Worm (Caenorhabditis elegans) whole organism, young adult: ENCODE data around the gene Y46G5A.15.

Source experiments
- B0019.2 ChIP-seq: fragments of 200-800 bp; sonication (Bioruptor generic); conservative IDR thresholded peaks from 2 replicates; pipeline ENCODE4 v1.3.6; 2022; ENCODE audit warnings: missing genetic modification reagents, missing genetic modification characterization, missing compliant biosample characterization
- B0035.1 ChIP-seq: sonication (generic microtip); optimal IDR thresholded peaks from 2 replicates; lab custom pipeline; 2016; ENCODE audit warnings: missing genetic modification characterization, mild to moderate bottlenecking, missing compliant biosample characterization, missing genotype, missing genetic modification reagents
- F33H1.4 ChIP-seq: fragments of 200-800 bp; sonication (Bioruptor generic); IDR thresholded peaks from 2 replicates; pipeline ENCODE4 v1.3.6; 2022; ENCODE audit warnings: missing genetic modification reagents, missing genetic modification characterization, missing compliant biosample characterization
- F37B4.10 ChIP-seq: fragments of 200-800 bp; sonication (Bioruptor generic); IDR thresholded peaks from 2 replicates; pipeline ENCODE4 v1.3.6; 2022; ENCODE audit warnings: missing genetic modification characterization, missing compliant biosample characterization
- F39B2.1 ChIP-seq: fragments of 200-800 bp; sonication (Bioruptor generic); IDR thresholded peaks from 2 replicates; pipeline ENCODE4 v1.3.6; 2022; ENCODE audit warnings: missing genetic modification reagents, missing genetic modification characterization, missing compliant biosample characterization
- F49E8.2 ChIP-seq: sonication (generic microtip); optimal IDR thresholded peaks from 3 replicates; lab custom pipeline; 2017; ENCODE audit warnings: missing genetic modification characterization, mild to moderate bottlenecking, missing compliant biosample characterization, antibody characterized with exemption, moderate library complexity; ENCODE audit not compliant: insufficient read depth
- F57C9.4 ChIP-seq: sonication (generic microtip); optimal IDR thresholded peaks from 2 replicates; lab custom pipeline; 2017; ENCODE audit warnings: mild to moderate bottlenecking, missing genetic modification characterization, missing compliant biosample characterization
- T07F8.4 ChIP-seq: sonication (generic microtip); optimal IDR thresholded peaks from 2 replicates; lab custom pipeline; 2016; ENCODE audit warnings: mild to moderate bottlenecking, missing genetic modification characterization, moderate library complexity, missing compliant biosample characterization
- Y53F4B.3 ChIP-seq: fragments of 200-800 bp; sonication (Bioruptor generic); IDR thresholded peaks from 2 replicates; pipeline ENCODE4 v1.3.6; 2022; ENCODE audit warnings: missing genetic modification reagents, missing genetic modification characterization, missing compliant biosample characterization
- Y56A3A.18 ChIP-seq: fragments of 200-800 bp; sonication (Bioruptor generic); IDR thresholded peaks from 2 replicates; pipeline ENCODE4 v1.3.6; 2022; ENCODE audit warnings: missing genetic modification reagents, missing genetic modification characterization, missing compliant biosample characterization
- Y67H2A.10 ChIP-seq: fragments of 200-800 bp; sonication (Bioruptor generic); conservative IDR thresholded peaks from 2 replicates; pipeline ENCODE4 v1.3.6; 2022; ENCODE audit warnings: missing genetic modification reagents, missing genetic modification characterization, missing compliant biosample characterization
- ama-1 ChIP-seq, 3 experiments: fragments of 150-350 bp in 1 of 3; sonication (generic microtip) in 2 of 3; optimal IDR thresholded peaks; 2 replicates each; lab custom pipeline; 2014 to 2018; ENCODE audit warnings: missing biosample characterization in 2 of 3, missing genetic modification characterization in 2 of 3, missing genetic modification reagents in 2 of 3
- aptf-3 ChIP-seq: fragments of 200-800 bp; sonication (Bioruptor generic); IDR thresholded peaks from 2 replicates; pipeline ENCODE4 v1.3.6; 2022; ENCODE audit warnings: missing genetic modification characterization, missing compliant biosample characterization
- athp-1 ChIP-seq: sonication (generic microtip); optimal IDR thresholded peaks from 2 replicates; lab custom pipeline; 2017; ENCODE audit warnings: mild to moderate bottlenecking, missing genetic modification characterization, missing compliant biosample characterization
- bed-1 ChIP-seq: fragments of 200-800 bp; sonication (Bioruptor generic); IDR thresholded peaks from 2 replicates; pipeline ENCODE4 v1.3.6; 2022; ENCODE audit warnings: missing genetic modification reagents, missing genetic modification characterization, missing compliant biosample characterization
- ccch-3 ChIP-seq: fragments of 200-800 bp; sonication (Bioruptor generic); optimal IDR thresholded peaks from 2 replicates; lab custom pipeline; 2018; ENCODE audit warnings: mild to moderate bottlenecking, missing genetic modification characterization, missing compliant biosample characterization
- ceh-79 ChIP-seq: sonication (generic microtip); optimal IDR thresholded peaks from 2 replicates; lab custom pipeline; 2017; ENCODE audit warnings: mild to moderate bottlenecking, missing genetic modification characterization, missing compliant biosample characterization
- ceh-91 ChIP-seq: fragments of 200-800 bp; sonication (Bioruptor generic); IDR thresholded peaks from 2 replicates; pipeline ENCODE4 v1.3.6; 2022; ENCODE audit warnings: missing genetic modification reagents, missing genetic modification characterization, missing compliant biosample characterization
- die-1 ChIP-seq: sonication (generic microtip); optimal IDR thresholded peaks from 2 replicates; lab custom pipeline; 2016; ENCODE audit warnings: missing genotype, mild to moderate bottlenecking, missing genetic modification characterization, missing compliant biosample characterization
- dox-1 ChIP-seq: fragments of 200-800 bp; sonication (Bioruptor generic); IDR thresholded peaks from 2 replicates; pipeline ENCODE4 v1.3.6; 2022; ENCODE audit warnings: missing genetic modification reagents, missing genetic modification characterization, missing compliant biosample characterization
- efl-1 ChIP-seq: fragments of 150-350 bp; optimal IDR thresholded peaks from 2 replicates; lab custom pipeline; 2014; ENCODE audit warnings: missing biosample characterization, missing genetic modification reagents, missing genetic modification characterization
- egrh-3 ChIP-seq: fragments of 200-800 bp; sonication (Bioruptor generic); IDR thresholded peaks from 2 replicates; pipeline ENCODE4 v1.3.6; 2022; ENCODE audit warnings: missing genetic modification reagents, missing genetic modification characterization, missing compliant biosample characterization
- ets-4 ChIP-seq: fragments of 200-800 bp; sonication (Bioruptor generic); optimal IDR thresholded peaks from 2 replicates; lab custom pipeline; 2018; ENCODE audit warnings: mild to moderate bottlenecking, missing genetic modification characterization, missing compliant biosample characterization
- fkh-3 ChIP-seq: sonication (generic microtip); optimal IDR thresholded peaks from 2 replicates; lab custom pipeline; 2016; ENCODE audit warnings: mild to moderate bottlenecking, missing genetic modification characterization, missing compliant biosample characterization
- gei-17 ChIP-seq: fragments of 200-800 bp; sonication (Bioruptor generic); optimal IDR thresholded peaks from 2 replicates; lab custom pipeline; 2018; ENCODE audit warnings: mild to moderate bottlenecking, missing genetic modification characterization, missing compliant biosample characterization
- hmg-20 ChIP-seq: fragments of 200-800 bp; sonication (Bioruptor generic); IDR thresholded peaks from 2 replicates; pipeline ENCODE4 v1.3.6; 2022; ENCODE audit warnings: missing genetic modification reagents, missing genetic modification characterization, missing compliant biosample characterization
- hsf-1 ChIP-seq: fragments of 200-800 bp; sonication (Bioruptor generic); IDR thresholded peaks from 2 replicates; pipeline ENCODE4 v1.3.6; 2022; ENCODE audit warnings: missing genetic modification reagents, missing genetic modification characterization, missing compliant biosample characterization
- let-526 ChIP-seq: fragments of 200-800 bp; sonication (Bioruptor generic); IDR thresholded peaks from 2 replicates; pipeline ENCODE4 v1.3.6; 2022; ENCODE audit warnings: missing genetic modification reagents, missing genetic modification characterization, missing compliant biosample characterization
- let-607 ChIP-seq, 2 experiments: fragments of 200-800 bp in 1 of 2; sonication (Bioruptor generic) in 1 of 2; sonication (generic microtip) in 1 of 2; optimal IDR thresholded peaks; 2 replicates each; lab custom pipeline; 2016 to 2018; ENCODE audit warnings: mild to moderate bottlenecking in 2 of 2, missing compliant biosample characterization in 2 of 2, missing genetic modification characterization in 2 of 2, moderate library complexity in 2 of 2, missing genotype in 1 of 2
- lir-1 ChIP-seq: fragments of 200-800 bp; sonication (Bioruptor generic); conservative IDR thresholded peaks from 2 replicates; pipeline ENCODE4 v1.3.6; 2022; ENCODE audit warnings: missing genetic modification reagents, missing genetic modification characterization, missing compliant biosample characterization
- madf-6 ChIP-seq: fragments of 200-800 bp; sonication (Bioruptor generic); IDR thresholded peaks from 2 replicates; pipeline ENCODE4 v1.3.6; 2022; ENCODE audit warnings: missing genetic modification reagents, missing genetic modification characterization, missing compliant biosample characterization
- mcd-1 ChIP-seq: fragments of 200-800 bp; sonication (Bioruptor generic); IDR thresholded peaks from 2 replicates; pipeline ENCODE4 v1.3.6; 2022; ENCODE audit warnings: missing genetic modification reagents, missing genetic modification characterization, missing compliant biosample characterization
- mel-28 ChIP-seq: sonication (generic microtip); optimal IDR thresholded peaks from 2 replicates; lab custom pipeline; 2016; ENCODE audit warnings: borderline replicate concordance, mild to moderate bottlenecking, missing genetic modification characterization, missing compliant biosample characterization
- mxl-1 ChIP-seq: sonication (generic microtip); optimal IDR thresholded peaks from 2 replicates; lab custom pipeline; 2016; ENCODE audit warnings: missing genetic modification characterization, missing compliant biosample characterization
- nfya-2 ChIP-seq: fragments of 200-800 bp; sonication (Bioruptor generic); IDR thresholded peaks from 2 replicates; pipeline ENCODE4 v1.3.6; 2022; ENCODE audit warnings: missing genetic modification reagents, missing genetic modification characterization, missing compliant biosample characterization
- nhr-120 ChIP-seq: fragments of 200-800 bp; sonication (Bioruptor generic); IDR thresholded peaks from 2 replicates; pipeline ENCODE4 v1.3.6; 2022; ENCODE audit warnings: missing genetic modification characterization, missing compliant biosample characterization
- nhr-90 ChIP-seq: sonication (generic microtip); optimal IDR thresholded peaks from 2 replicates; lab custom pipeline; 2016; ENCODE audit warnings: missing genotype, mild to moderate bottlenecking, missing genetic modification characterization, missing compliant biosample characterization
- pbrm-1 ChIP-seq: fragments of 200-800 bp; sonication (Bioruptor generic); IDR thresholded peaks from 2 replicates; pipeline ENCODE4 v1.3.6; 2022; ENCODE audit warnings: missing genetic modification reagents, missing genetic modification characterization, missing compliant biosample characterization
- snpc-1.3 ChIP-seq: sonication (generic microtip); optimal IDR thresholded peaks from 2 replicates; lab custom pipeline; 2017; ENCODE audit warnings: missing genetic modification characterization, mild to moderate bottlenecking, missing compliant biosample characterization, antibody characterized with exemption, moderate library complexity, missing genotype, missing genetic modification reagents; ENCODE audit not compliant: insufficient read depth
- snpc-3.4 ChIP-seq: sonication (generic microtip); optimal IDR thresholded peaks from 2 replicates; lab custom pipeline; 2017; ENCODE audit warnings: missing genetic modification characterization, mild to moderate bottlenecking, missing compliant biosample characterization, antibody characterized with exemption, moderate library complexity, missing genotype, missing genetic modification reagents
- somi-1 ChIP-seq: fragments of 200-800 bp; sonication (Bioruptor generic); optimal IDR thresholded peaks from 2 replicates; lab custom pipeline; 2018; ENCODE audit warnings: mild to moderate bottlenecking, missing genetic modification characterization, missing compliant biosample characterization
- tbx-9 ChIP-seq: sonication (generic microtip); optimal IDR thresholded peaks from 2 replicates; lab custom pipeline; 2016; ENCODE audit warnings: borderline replicate concordance, missing genetic modification characterization, inconsistent platforms, missing compliant biosample characterization
- unc-62 ChIP-seq: fragments of 150-350 bp; optimal IDR thresholded peaks from 2 replicates; lab custom pipeline; 2014; ENCODE audit warnings: missing biosample characterization, missing genetic modification reagents, missing genetic modification characterization
- xnd-1 ChIP-seq: sonication (generic microtip); optimal IDR thresholded peaks from 2 replicates; lab custom pipeline; 2016; ENCODE audit warnings: missing genotype, missing genetic modification reagents, missing genetic modification characterization, missing compliant biosample characterization
- ztf-18 ChIP-seq: sonication (generic microtip); optimal IDR thresholded peaks from 2 replicates; lab custom pipeline; 2016; ENCODE audit warnings: missing genotype, mild to moderate bottlenecking, missing genetic modification characterization, missing compliant biosample characterization
- ztf-26 ChIP-seq: sonication (generic microtip); optimal IDR thresholded peaks from 2 replicates; lab custom pipeline; 2017; ENCODE audit warnings: missing genetic modification characterization, missing compliant biosample characterization
- ztf-3 ChIP-seq: fragments of 200-800 bp; sonication (Bioruptor generic); optimal IDR thresholded peaks from 2 replicates; lab custom pipeline; 2018; ENCODE audit warnings: mild to moderate bottlenecking, missing genetic modification characterization, missing compliant biosample characterization
- ztf-6 ChIP-seq: fragments of 200-800 bp; sonication (Bioruptor generic); IDR thresholded peaks from 2 replicates; pipeline ENCODE4 v1.3.6; 2022; ENCODE audit warnings: missing genetic modification reagents, missing genetic modification characterization, missing compliant biosample characterization

The Y46G5A.15 gene

ce11 chrII:12798814-12799213 lies 13.6 kb upstream of the Y46G5A.15 start (continued):
- TF ChIP-seq pbrm-1 (peak; percentile 83), ztf-26 (tag; lab: Kevin White, UChicago) (peak; percentile 89), F57C9.4 (tag; lab: Kevin White, UChicago) (peak; percentile 1), Y67H2A.10 (GFP tag; lab: Robert Waterston, UW) (no peak), egrh-3 (peak; percentile 55; the same call in 1 of the 2 replicates), hsf-1 (GFP tag; lab: Robert Waterston, UW) (peak; percentile 42; the same call in 1 of the 2 replicates), mel-28 (tag; lab: Kevin White, UChicago) (no peak), aptf-3 (GFP tag; lab: Robert Waterston, UW) (no peak), F37B4.10 (GFP tag; lab: Robert Waterston, UW) (0 out of 2 replicates have a peak, but pooled peaks have one; percentile 10), let-607 (tag; optimal IDR thresholded peaks at IDR 0.05; lab: Kevin White, UChicago) (peak in 1 of 2 experiments; percentile 72), ama-1 (optimal IDR thresholded peaks at IDR 0.05; lab: Kevin White, UChicago) (no peak), ama-1 (GFP tag; optimal IDR thresholded peaks at IDR 0.05; lab: Kevin White, UChicago) (no peak), dox-1 (GFP tag; lab: Robert Waterston, UW) (peak; percentile 89), madf-6 (GFP tag; lab: Robert Waterston, UW) (no peak; the same call in 1 of the 2 replicates), F49E8.2 (no peak), xnd-1 (tag; lab: Kevin White, UChicago) (no peak), T07F8.4 (tag; lab: Kevin White, UChicago) (no peak), ceh-79 (tag; lab: Kevin White, UChicago) (no peak), F33H1.4 (GFP tag; lab: Robert Waterston, UW) (no peak), somi-1 (GFP tag; lab: Kevin White, UChicago) (peak; percentile 62), snpc-1.3 (tag; lab: Kevin White, UChicago) (no peak), ceh-91 (GFP tag; lab: Robert Waterston, UW) (no peak), athp-1 (tag; lab: Kevin White, UChicago) (peak; percentile 32), nhr-90 (tag; lab: Kevin White, UChicago) (peak; percentile 75), efl-1 (GFP tag; lab: Kevin White, UChicago) (no peak), nhr-120 (GFP tag; lab: Robert Waterston, UW) (no peak), bed-1 (no peak), F39B2.1 (GFP tag; lab: Robert Waterston, UW) (no peak), unc-62 (GFP tag; lab: Kevin White, UChicago) (no peak), ztf-18 (tag; lab: Kevin White, UChicago) (peak; percentile 5), lir-1 (GFP tag; lab: Robert Waterston, UW) (no peak; the same call in 1 of the 2 replicates), mxl-1 (tag; lab: Kevin White, UChicago) (no peak), B0019.2 (GFP tag; lab: Robert Waterston, UW) (no peak), die-1 (tag; lab: Kevin White, UChicago) (peak; percentile 32), nfya-2 (GFP tag; lab: Robert Waterston, UW) (no peak), hmg-20 (GFP tag; lab: Robert Waterston, UW) (no peak), B0035.1 (tag; lab: Kevin White, UChicago) (no peak), ets-4 (GFP tag; lab: Kevin White, UChicago) (peak; percentile 92), snpc-3.4 (tag; lab: Kevin White, UChicago) (no peak), fkh-3 (tag; lab: Kevin White, UChicago) (no peak), ztf-3 (GFP tag; lab: Kevin White, UChicago) (peak; percentile 62), ccch-3 (GFP tag; lab: Kevin White, UChicago) (no peak), Y53F4B.3 (GFP tag; lab: Robert Waterston, UW) (no peak), tbx-9 (tag; lab: Kevin White, UChicago) (no peak), gei-17 (peak; percentile 65), ztf-6 (GFP tag; lab: Robert Waterston, UW) (peak; percentile 78), Y56A3A.18 (GFP tag; lab: Robert Waterston, UW) (0 out of 2 replicates have a peak, but pooled peaks have one; percentile 24), let-526 (GFP tag; lab: Robert Waterston, UW) (peak; percentile 71; the same call in 1 of the 2 replicates), mcd-1 (GFP tag; lab: Robert Waterston, UW) (peak; percentile 78)
